Worm (Caenorhabditis elegans) whole organism, L3 larva: ENCODE measurements around the gene C08B6.11.

Experiments used
- R02D3.7 ChIP-seq: fragments of 150-350 bp; optimal IDR thresholded peaks from 2 replicates; lab custom pipeline; 2014; ENCODE audit warnings: missing biosample characterization, missing genetic modification characterization
- ZK546.5 ChIP-seq: sonication (generic microtip); optimal IDR thresholded peaks from 2 replicates; lab custom pipeline; 2017; ENCODE audit warnings: missing biosample characterization, missing genetic modification characterization
- aly-2 ChIP-seq: fragments of 150-350 bp; optimal IDR thresholded peaks from 2 replicates; lab custom pipeline; 2014; ENCODE audit warnings: missing biosample characterization, missing genetic modification characterization
- ama-1 ChIP-seq: fragments of 150-350 bp; optimal IDR thresholded peaks from 2 replicates; lab custom pipeline; 2018
- ceh-16 ChIP-seq: sonication (generic microtip); optimal IDR thresholded peaks from 2 replicates; lab custom pipeline; 2017; ENCODE audit warnings: missing biosample characterization, missing genetic modification characterization
- ceh-28 ChIP-seq: fragments of 150-350 bp; optimal IDR thresholded peaks from 2 replicates; lab custom pipeline; 2014; ENCODE audit warnings: missing biosample characterization, missing genetic modification reagents, missing genetic modification characterization
- daf-12 ChIP-seq: fragments of 150-350 bp; optimal IDR thresholded peaks from 2 replicates; lab custom pipeline; 2014; ENCODE audit warnings: missing biosample characterization, missing genetic modification reagents, missing genetic modification characterization
- egl-27 ChIP-seq: sonication (generic microtip); optimal IDR thresholded peaks from 4 replicates; lab custom pipeline; 2017; ENCODE audit warnings: missing biosample characterization, missing genetic modification reagents, missing genetic modification characterization
- egl-5 ChIP-seq: fragments of 150-350 bp; optimal IDR thresholded peaks from 2 replicates; lab custom pipeline; 2017; ENCODE audit warnings: missing biosample characterization, missing genetic modification reagents, missing genetic modification characterization, inconsistent platforms
- elt-1 ChIP-seq: fragments of 150-350 bp; optimal IDR thresholded peaks from 2 replicates; lab custom pipeline; 2014; ENCODE audit warnings: missing biosample characterization, missing genetic modification characterization
- elt-2 ChIP-seq: sonication (generic microtip); optimal IDR thresholded peaks from 2 replicates; lab custom pipeline; 2016; ENCODE audit warnings: missing genetic modification reagents, mild to moderate bottlenecking, missing genetic modification characterization, missing compliant biosample characterization
- elt-3 ChIP-seq, 3 experiments: fragments of 150-350 bp in 1 of 3; sonication (generic microtip) in 2 of 3; optimal IDR thresholded peaks; 2 replicates in 2 of 3; 4 replicates in 1 of 3; lab custom pipeline; 2014 to 2017; ENCODE audit warnings: missing biosample characterization in 3 of 3, missing genetic modification characterization in 3 of 3
- eor-1 ChIP-seq, 2 experiments: fragments of 150-350 bp; optimal IDR thresholded peaks; 2 replicates each; lab custom pipeline; 2014 to 2018; ENCODE audit warnings: missing biosample characterization in 2 of 2, missing genetic modification characterization in 2 of 2
- fkh-2 ChIP-seq: fragments of 150-350 bp; optimal IDR thresholded peaks from 2 replicates; lab custom pipeline; 2014; ENCODE audit warnings: missing biosample characterization, missing genetic modification reagents, missing genetic modification characterization
- hmg-11 ChIP-seq: sonication (generic microtip); optimal IDR thresholded peaks from 2 replicates; lab custom pipeline; 2016; ENCODE audit warnings: missing genetic modification characterization, missing compliant biosample characterization
- jun-1 ChIP-seq: fragments of 150-350 bp; optimal IDR thresholded peaks from 2 replicates; lab custom pipeline; 2014; ENCODE audit warnings: missing biosample characterization, missing genetic modification reagents, missing genetic modification characterization
- lin-15B ChIP-seq: fragments of 150-350 bp; optimal IDR thresholded peaks from 2 replicates; lab custom pipeline; 2014; ENCODE audit warnings: missing biosample characterization, missing genetic modification characterization
- lin-39 ChIP-seq: fragments of 150-350 bp; optimal IDR thresholded peaks from 2 replicates; lab custom pipeline; 2018; ENCODE audit warnings: missing biosample characterization, missing genetic modification reagents, missing genetic modification characterization
- lsy-12 ChIP-seq: sonication (generic microtip); optimal IDR thresholded peaks from 2 replicates; lab custom pipeline; 2016; ENCODE audit warnings: mild to moderate bottlenecking, missing genetic modification characterization, missing compliant biosample characterization
- mdl-1 ChIP-seq: fragments of 150-350 bp; optimal IDR thresholded peaks from 2 replicates; lab custom pipeline; 2014; ENCODE audit warnings: missing biosample characterization, missing genetic modification characterization
- mml-1 ChIP-seq: fragments of 150-350 bp; sonication (generic microtip); optimal IDR thresholded peaks from 3 replicates; lab custom pipeline; 2014; ENCODE audit warnings: missing biosample characterization, missing genetic modification characterization
- nhr-11 ChIP-seq: fragments of 150-350 bp; optimal IDR thresholded peaks from 2 replicates; lab custom pipeline; 2014; ENCODE audit warnings: missing biosample characterization, missing genetic modification characterization
- nhr-12 ChIP-seq: fragments of 150-350 bp; optimal IDR thresholded peaks from 2 replicates; lab custom pipeline; 2014; ENCODE audit warnings: missing biosample characterization, missing genetic modification characterization
- nhr-237 ChIP-seq: fragments of 150-350 bp; optimal IDR thresholded peaks from 2 replicates; lab custom pipeline; 2014; ENCODE audit warnings: missing biosample characterization, missing genetic modification characterization
- nhr-25 ChIP-seq: sonication (generic microtip); optimal IDR thresholded peaks from 2 replicates; lab custom pipeline; 2017; ENCODE audit warnings: missing biosample characterization, missing genetic modification characterization
- nhr-28 ChIP-seq: fragments of 150-350 bp; optimal IDR thresholded peaks from 2 replicates; lab custom pipeline; 2014; ENCODE audit warnings: missing biosample characterization, missing genetic modification characterization
- nhr-67 ChIP-seq: fragments of 150-350 bp; optimal IDR thresholded peaks from 2 replicates; lab custom pipeline; 2014; ENCODE audit warnings: missing biosample characterization, missing genetic modification characterization
- nhr-76 ChIP-seq: fragments of 150-350 bp; sonication (generic microtip); optimal IDR thresholded peaks from 5 replicates; lab custom pipeline; 2014; ENCODE audit warnings: missing biosample characterization, missing genetic modification characterization
- pha-4 ChIP-seq: fragments of 150-350 bp; optimal IDR thresholded peaks from 2 replicates; lab custom pipeline; 2014; ENCODE audit warnings: missing biosample characterization, missing genetic modification reagents, missing genetic modification characterization
- pqm-1 ChIP-seq: fragments of 150-350 bp; optimal IDR thresholded peaks from 2 replicates; lab custom pipeline; 2017; ENCODE audit warnings: missing biosample characterization, missing genetic modification characterization, inconsistent platforms
- skn-1 ChIP-seq: fragments of 150-350 bp; optimal IDR thresholded peaks from 2 replicates; lab custom pipeline; 2014; ENCODE audit warnings: missing biosample characterization, missing genetic modification characterization
- snpc-4 ChIP-seq: fragments of 150-350 bp; optimal IDR thresholded peaks from 2 replicates; lab custom pipeline; 2014; ENCODE audit warnings: missing biosample characterization, missing genetic modification characterization
- tbx-2 ChIP-seq: sonication (generic microtip); optimal IDR thresholded peaks from 2 replicates; lab custom pipeline; 2016; ENCODE audit warnings: mild to moderate bottlenecking, missing genetic modification characterization, missing compliant biosample characterization
- unc-39 ChIP-seq: sonication (generic microtip); optimal IDR thresholded peaks from 4 replicates; lab custom pipeline; 2017; ENCODE audit warnings: missing biosample characterization, missing genetic modification characterization
- unc-62 ChIP-seq: fragments of 150-350 bp; sonication (generic microtip); optimal IDR thresholded peaks from 4 replicates; lab custom pipeline; 2014; ENCODE audit warnings: missing biosample characterization, missing genetic modification reagents, missing genetic modification characterization
- zag-1 ChIP-seq: fragments of 150-350 bp; optimal IDR thresholded peaks from 2 replicates; lab custom pipeline; 2014; ENCODE audit warnings: missing biosample characterization, missing genetic modification characterization
- ztf-11 ChIP-seq: fragments of 150-350 bp; optimal IDR thresholded peaks from 2 replicates; lab custom pipeline; 2014; ENCODE audit warnings: missing biosample characterization, missing genetic modification characterization
- ztf-4 ChIP-seq: fragments of 150-350 bp; optimal IDR thresholded peaks from 2 replicates; lab custom pipeline; 2014; ENCODE audit warnings: missing biosample characterization, missing genetic modification characterization

The C08B6.11 gene

DNA sequence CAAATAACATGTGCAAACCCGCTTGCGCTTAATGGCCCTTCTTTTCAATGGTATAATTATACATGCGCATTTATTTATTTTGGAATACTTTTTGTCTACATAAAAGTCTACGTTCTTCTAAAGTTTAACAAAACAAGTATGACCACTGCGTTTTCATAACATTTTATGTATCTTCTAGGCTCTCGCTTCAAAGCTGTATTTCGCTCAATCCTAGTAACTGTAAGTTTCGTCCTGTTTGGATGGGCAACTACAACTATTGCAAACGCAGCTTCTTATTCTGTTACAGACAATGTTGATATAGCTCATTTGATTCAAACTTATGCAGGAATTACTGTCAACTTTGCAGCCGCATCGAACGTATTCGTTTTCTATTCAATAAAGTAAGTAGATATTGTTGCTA lies 42.3 kb downstream of the C08B6.11 start, which contains the start of gene srsx-27:
TSS of gene srsx-27 (plus strand) at position 301 of the 400 bp plus-strand sequence.
- TF ChIP-seq fkh-2 (tag; lab: Kevin White, UChicago) (no peak), ama-1 (lab: Kevin White, UChicago) (no peak), daf-12 (tag; lab: Kevin White, UChicago) (no peak), zag-1 (tag; lab: Kevin White, UChicago) (no peak), elt-1 (tag; lab: Kevin White, UChicago) (no peak), unc-39 (tag; lab: Kevin White, UChicago) (no peak), jun-1 (tag; lab: Kevin White, UChicago) (no peak), skn-1 (no peak), pha-4 (tag; lab: Kevin White, UChicago) (no peak), mdl-1 (tag; lab: Kevin White, UChicago) (no peak), lin-39 (tag; lab: Kevin White, UChicago) (no peak), eor-1 (tag; optimal IDR thresholded peaks at IDR 0.05; lab: Kevin White, UChicago) (no peak), ceh-28 (tag; lab: Kevin White, UChicago) (no peak), unc-62 (GFP tag; lab: Kevin White, UChicago) (no peak), pqm-1 (tag; lab: Kevin White, UChicago) (no peak), nhr-28 (no peak)

DNA sequence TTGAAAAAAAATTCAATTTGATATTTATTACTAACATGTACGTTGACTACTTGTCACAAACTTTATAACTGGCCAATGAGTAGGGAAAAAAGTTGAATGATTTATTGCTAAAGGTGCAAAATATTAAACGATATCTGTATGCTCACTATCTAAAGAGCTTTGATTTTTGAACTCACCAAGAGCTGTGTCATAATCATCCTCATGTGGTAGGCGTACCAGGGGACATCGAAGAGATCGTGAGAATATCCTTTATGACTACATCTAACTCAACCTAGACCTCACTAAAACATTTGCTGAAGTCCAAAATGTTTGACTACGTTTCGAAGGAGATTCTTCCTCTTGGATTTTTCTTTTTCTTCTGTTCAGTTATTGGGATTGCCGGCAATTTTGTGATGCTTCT lies 44.9 kb downstream of the C08B6.11 start, which contains the start of gene srsx-28:
TSS of gene srsx-28 (plus strand) at position 301 of the 400 bp plus-strand sequence.
- TF ChIP-seq elt-3 (tag; optimal IDR thresholded peaks at IDR 0.05; lab: Kevin White, UChicago) (no peak), fkh-2 (tag; lab: Kevin White, UChicago) (no peak), ZK546.5 (no peak), nhr-76 (no peak), ceh-16 (tag; lab: Kevin White, UChicago) (no peak), egl-27 (no peak), hmg-11 (no peak), egl-5 (tag; lab: Kevin White, UChicago) (no peak), nhr-25 (tag; lab: Kevin White, UChicago) (no peak), ztf-4 (tag; lab: Kevin White, UChicago) (no peak), nhr-12 (tag; lab: Kevin White, UChicago) (no peak), snpc-4 (tag; lab: Kevin White, UChicago) (no peak), daf-12 (tag; lab: Kevin White, UChicago) (no peak), pha-4 (tag; lab: Kevin White, UChicago) (no peak), elt-1 (tag; lab: Kevin White, UChicago) (no peak), nhr-28 (no peak), elt-2 (tag; lab: Kevin White, UChicago) (no peak), lin-39 (tag; lab: Kevin White, UChicago) (no peak)

DNA sequence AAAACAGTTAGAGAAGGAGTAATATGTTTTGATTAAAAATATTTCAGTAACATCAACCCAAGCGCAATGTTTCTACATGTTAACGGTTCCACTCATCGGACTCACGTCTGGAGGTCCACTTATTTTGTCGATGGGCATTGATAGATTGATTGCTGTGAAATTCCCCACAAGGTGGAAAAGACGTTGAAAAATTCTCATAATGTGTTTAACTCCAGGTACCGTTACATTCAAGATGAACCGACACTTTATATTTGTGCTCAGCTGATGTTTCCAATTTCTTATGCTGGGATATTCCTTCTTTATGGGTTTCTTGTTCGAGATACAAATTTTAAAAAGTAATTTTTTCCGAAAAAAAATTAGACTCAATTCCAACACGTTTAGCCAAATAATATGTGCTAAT lies 45.7 kb downstream of the C08B6.11 start:
- TF ChIP-seq mdl-1 (tag; lab: Kevin White, UChicago) (no peak), R02D3.7 (tag; lab: Kevin White, UChicago) (no peak), lin-15B (tag; lab: Kevin White, UChicago) (no peak), elt-3 (tag; optimal IDR thresholded peaks at IDR 0.05; lab: Kevin White, UChicago) (no peak), daf-12 (tag; lab: Kevin White, UChicago) (no peak), lsy-12 (tag; lab: Kevin White, UChicago) (no peak), ztf-11 (no peak), ztf-4 (tag; lab: Kevin White, UChicago) (no peak), ceh-16 (tag; lab: Kevin White, UChicago) (no peak), nhr-11 (tag; lab: Kevin White, UChicago) (no peak), jun-1 (tag; lab: Kevin White, UChicago) (no peak), egl-5 (tag; lab: Kevin White, UChicago) (no peak), unc-39 (tag; lab: Kevin White, UChicago) (no peak), nhr-237 (tag; lab: Kevin White, UChicago) (no peak), lin-39 (tag; lab: Kevin White, UChicago) (no peak), ZK546.5 (no peak), tbx-2 (tag; lab: Kevin White, UChicago) (no peak), fkh-2 (tag; lab: Kevin White, UChicago) (no peak), nhr-28 (no peak)

DNA sequence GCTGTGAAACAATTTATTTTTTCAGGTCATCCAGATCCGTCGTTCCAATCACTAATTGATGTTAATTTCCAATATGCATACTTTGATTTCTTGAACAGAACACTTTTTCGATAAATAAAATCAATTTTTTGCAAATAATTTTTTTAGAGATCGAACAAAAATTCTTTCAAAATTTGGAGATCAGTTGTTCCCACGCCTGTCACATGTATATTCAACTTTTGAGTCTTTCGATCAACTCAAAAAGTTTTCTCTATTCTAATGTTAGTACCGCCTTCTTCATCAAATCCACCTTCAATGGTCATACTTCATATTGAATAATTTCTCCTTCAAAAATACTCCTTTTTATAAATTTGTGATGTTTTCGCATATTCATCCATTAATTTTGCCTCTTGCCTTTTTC lies 47.3 kb downstream of the C08B6.11 start, which contains the start of gene srsx-29:
TSS of gene srsx-29 (plus strand) at position 301 of the 400 bp plus-strand sequence.
- TF ChIP-seq nhr-11 (tag; lab: Kevin White, UChicago) (no peak), lin-39 (tag; lab: Kevin White, UChicago) (no peak), zag-1 (tag; lab: Kevin White, UChicago) (no peak), mml-1 (tag; lab: Kevin White, UChicago) (no peak), elt-1 (tag; lab: Kevin White, UChicago) (no peak), ama-1 (lab: Kevin White, UChicago) (no peak), aly-2 (tag; lab: Kevin White, UChicago) (no peak), nhr-67 (tag; lab: Kevin White, UChicago) (no peak), lsy-12 (tag; lab: Kevin White, UChicago) (no peak), ztf-11 (no peak), elt-3 (tag; optimal IDR thresholded peaks at IDR 0.05; lab: Kevin White, UChicago) (no peak), nhr-76 (no peak)
